Worm (Caenorhabditis elegans): Measurements from ENCODE around the gene ZC513.3.

Gene ZC513.3

DNA sequence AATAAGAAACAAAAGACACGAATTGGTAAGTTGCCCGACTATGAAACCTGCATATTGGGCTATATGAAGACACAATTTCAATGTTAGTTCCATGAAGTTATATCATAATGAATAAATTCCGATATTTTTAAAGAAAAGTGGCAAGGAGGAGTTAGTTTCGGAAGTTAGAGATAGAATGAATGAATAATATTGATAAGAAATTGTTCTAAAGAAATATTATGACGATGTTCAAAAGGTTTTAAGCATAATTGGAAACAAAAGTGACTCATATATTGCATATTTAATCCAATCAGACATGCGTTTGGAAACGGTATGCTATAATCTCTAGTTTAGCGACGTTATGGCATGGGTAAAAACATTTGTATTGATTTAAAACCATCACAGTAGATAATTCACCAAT is 22.8 kb downstream of the ZC513.3 start, which contains the start of gene str-143:
str-143 (minus strand) TSS at position 101 of the 400 bp plus-strand sequence.
- TF ChIP-seq dpl-1 (GFP tag; optimal IDR thresholded peaks at IDR 0.05) (no peak), nhr-102 (tag; optimal IDR thresholded peaks at IDR 0.05) (no peak), lin-15B (tag; optimal IDR thresholded peaks at IDR 0.05) (no peak), Y75B8A.6 (GFP tag; IDR thresholded peaks at IDR 0.05) (no peak), nhr-28 (tag; optimal IDR thresholded peaks at IDR 0.05) (no peak), skn-1 (tag; optimal IDR thresholded peaks at IDR 0.05) (no peak), unc-62 (GFP tag; optimal IDR thresholded peaks at IDR 0.05 in 1 of 2) (peak in 1 of 2 experiments; percentile 17), unc-62 (tag; optimal IDR thresholded peaks at IDR 0.05) (no peak)

DNA sequence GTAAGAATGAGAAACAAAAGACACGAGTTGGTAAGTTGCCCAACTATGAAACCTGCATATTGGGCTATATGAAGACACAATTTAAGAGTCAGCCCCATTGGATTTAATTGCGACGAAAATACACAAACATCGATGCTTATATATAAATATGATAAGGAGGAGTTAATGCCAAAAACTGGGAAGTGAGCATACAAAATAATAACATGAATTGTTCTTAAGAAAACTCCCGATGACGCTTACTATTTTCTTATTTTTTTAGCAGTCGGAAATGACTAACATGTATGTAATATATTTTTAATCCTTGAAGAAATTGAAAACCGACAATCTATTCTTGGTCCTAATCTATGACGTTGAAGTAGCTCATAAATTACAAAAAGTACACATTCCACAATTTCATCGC is 25.2 kb downstream of the ZC513.3 start, which contains the start of gene str-144:
str-144 (minus strand) TSS at position 101 of the 400 bp plus-strand sequence.
- TF ChIP-seq attf-4 (tag; optimal IDR thresholded peaks at IDR 0.05) (no peak), lin-38 (GFP tag; IDR thresholded peaks at IDR 0.05) (no peak), tra-1 (GFP tag; IDR thresholded peaks at IDR 0.05) (no peak), zip-11 (GFP tag; IDR thresholded peaks at IDR 0.05) (no peak), F10B5.3 (tag; optimal IDR thresholded peaks at IDR 0.05) (no peak), ama-1 (optimal IDR thresholded peaks at IDR 0.05) (no peak), T20F7.1 (GFP tag; optimal IDR thresholded peaks at IDR 0.05) (no peak), ceh-20 (GFP tag; IDR thresholded peaks at IDR 0.05) (no peak), ZK337.2 (GFP tag; IDR thresholded peaks at IDR 0.05) (no peak)

DNA sequence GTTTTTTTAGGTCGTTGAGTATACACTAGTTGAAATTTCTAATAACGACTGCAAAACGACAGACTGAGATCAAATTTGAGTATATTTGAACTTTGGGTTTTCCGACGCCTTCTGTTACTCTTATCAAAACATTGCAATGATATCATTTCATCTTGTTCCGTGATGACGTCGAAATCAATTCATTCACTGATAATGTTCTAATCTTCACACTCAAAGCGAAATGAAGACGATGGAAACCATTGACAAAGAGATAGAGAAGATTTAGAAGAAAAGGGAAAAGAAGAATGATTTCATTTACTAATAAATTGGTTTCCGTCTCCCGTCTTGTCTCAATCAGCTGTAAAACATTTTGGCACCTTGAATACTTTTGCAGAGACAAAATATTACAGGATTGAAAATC is 26.4 kb downstream of the ZC513.3 start:
- TF ChIP-seq unc-62 (GFP tag; optimal IDR thresholded peaks at IDR 0.05 in 1 of 2) (peak in 1 of 2 experiments; percentile 80), unc-62 (tag; optimal IDR thresholded peaks at IDR 0.05) (no peak), ztf-11 (tag; optimal IDR thresholded peaks at IDR 0.05) (no peak), mdl-1 (tag; optimal IDR thresholded peaks at IDR 0.05) (peak in 1 of 2 experiments; percentile 24), nhr-28 (tag; optimal IDR thresholded peaks at IDR 0.05) (peak; percentile 52)

DNA sequence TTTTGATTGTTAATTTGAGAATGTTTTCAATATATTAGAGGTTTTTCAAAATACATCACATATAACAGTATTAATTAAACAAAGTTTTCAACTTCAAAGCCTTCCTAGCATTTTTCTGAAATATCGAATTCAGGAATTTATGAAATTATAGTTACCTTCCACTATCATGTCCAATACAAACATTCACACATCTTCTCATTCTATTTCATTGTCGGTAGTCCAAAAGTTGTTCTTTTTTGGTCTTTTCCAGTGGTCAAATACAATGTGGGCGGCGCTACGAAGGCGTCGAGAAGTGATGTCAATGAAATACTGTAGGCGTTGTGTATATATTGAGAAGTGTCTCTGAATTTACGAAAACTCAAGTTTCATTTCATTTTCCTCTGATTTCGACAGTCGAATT is 28.9 kb downstream of the ZC513.3 start, which contains the start of gene catp-3:
catp-3 (plus strand) TSS at position 301 of the 400 bp plus-strand sequence.
- TF ChIP-seq dve-1 (tag; optimal IDR thresholded peaks at IDR 0.05; ENCODE audit: insufficient read depth): no peak
- TF ChIP-seq tra-1 (GFP tag; IDR thresholded peaks at IDR 0.05): no peak
- TF ChIP-seq nhr-25 (tag; optimal IDR thresholded peaks at IDR 0.05; ENCODE audit: borderline replicate concordance, insufficient read depth): no peak
- TF ChIP-seq unc-39 (tag; optimal IDR thresholded peaks at IDR 0.05): no peak
- TF ChIP-seq hlh-30 (tag; optimal IDR thresholded peaks at IDR 0.05; ENCODE audit: insufficient read depth): no peak
- TF ChIP-seq tag-97 (GFP tag; IDR thresholded peaks at IDR 0.05): no peak
- no peak for TF ChIP-seq daf-8 (GFP tag; IDR thresholded peaks at IDR 0.05)
- TF ChIP-seq unc-62 (GFP tag; optimal IDR thresholded peaks at IDR 0.05 in 1 of 2): no peak
- no peak for TF ChIP-seq unc-62 (tag; optimal IDR thresholded peaks at IDR 0.05)
- TF ChIP-seq egl-27 (tag; optimal IDR thresholded peaks at IDR 0.05): no peak
- TF ChIP-seq rbr-2 (tag; optimal IDR thresholded peaks at IDR 0.05): no peak
- TF ChIP-seq daf-19 (GFP tag; conservative IDR thresholded peaks at IDR 0.05): no peak
- TF ChIP-seq zip-11 (GFP tag; IDR thresholded peaks at IDR 0.05): no peak
- no peak for TF ChIP-seq lin-29 (GFP tag; IDR thresholded peaks at IDR 0.05)
- TF ChIP-seq Y75B8A.6 (GFP tag; IDR thresholded peaks at IDR 0.05): no peak
- no peak for TF ChIP-seq lim-7 (GFP tag; IDR thresholded peaks at IDR 0.05)
- no peak for TF ChIP-seq cey-2 (tag; optimal IDR thresholded peaks at IDR 0.05; ENCODE audit: borderline replicate concordance, insufficient read depth)
- no peak for TF ChIP-seq spr-1 (tag; optimal IDR thresholded peaks at IDR 0.05)
- TF ChIP-seq hlh-11 (tag; optimal IDR thresholded peaks at IDR 0.05): no peak

DNA sequence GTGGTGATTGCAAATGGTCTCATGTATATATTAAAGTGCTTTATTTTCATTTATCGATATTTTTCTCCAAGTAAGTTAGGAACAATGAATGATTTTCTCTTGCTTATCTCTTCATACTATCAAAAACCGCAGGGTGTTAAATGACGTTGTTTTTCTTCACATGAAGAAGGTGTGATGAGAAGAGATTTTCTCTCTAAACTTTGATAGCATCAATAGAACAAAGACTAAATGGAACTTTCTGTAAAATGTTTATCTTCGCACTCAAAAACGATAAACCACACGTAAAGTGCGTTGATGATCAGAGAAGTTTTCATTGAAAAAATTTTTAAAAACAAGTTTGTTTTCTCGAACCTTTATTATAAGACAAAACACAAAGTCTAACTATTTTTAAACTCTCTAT is 33.0 kb downstream of the ZC513.3 start:
- TF ChIP-seq unc-62 (GFP tag; optimal IDR thresholded peaks at IDR 0.05 in 1 of 2) (no peak), unc-62 (tag; optimal IDR thresholded peaks at IDR 0.05) (no peak), lim-7 (GFP tag; IDR thresholded peaks at IDR 0.05) (no peak), nhr-48 (tag; optimal IDR thresholded peaks at IDR 0.05) (peak; percentile 18), vab-7 (GFP tag; IDR thresholded peaks at IDR 0.05) (no peak), zip-2 (tag; optimal IDR thresholded peaks at IDR 0.05) (no peak), tra-1 (GFP tag; IDR thresholded peaks at IDR 0.05) (no peak), daf-16 (GFP tag; optimal IDR thresholded peaks at IDR 0.05) (no peak), daf-16 (tag; optimal IDR thresholded peaks at IDR 0.05) (no peak), Y5F2A.4 (GFP tag; optimal IDR thresholded peaks at IDR 0.05) (no peak), ztf-11 (tag; optimal IDR thresholded peaks at IDR 0.05) (no peak), dmd-9 (GFP tag; IDR thresholded peaks at IDR 0.05) (no peak), daf-8 (GFP tag; IDR thresholded peaks at IDR 0.05) (no peak), zip-11 (GFP tag; IDR thresholded peaks at IDR 0.05) (no peak), aha-1 (tag) (no peak), php-3 (GFP tag; IDR thresholded peaks at IDR 0.05) (no peak), nhr-25 (tag; optimal IDR thresholded peaks at IDR 0.05; ENCODE audit: borderline replicate concordance, insufficient read depth) (no peak), nhr-28 (tag; optimal IDR thresholded peaks at IDR 0.05) (peak; percentile 27), dve-1 (tag; optimal IDR thresholded peaks at IDR 0.05; ENCODE audit: insufficient read depth) (no peak), mdl-1 (tag; optimal IDR thresholded peaks at IDR 0.05) (peak in 1 of 2 experiments; percentile 32), F37D6.2 (tag; optimal IDR thresholded peaks at IDR 0.05) (no peak)
